Worm (Caenorhabditis elegans): ENCODE data around the gene imp-2.

The imp-2 gene

DNA sequence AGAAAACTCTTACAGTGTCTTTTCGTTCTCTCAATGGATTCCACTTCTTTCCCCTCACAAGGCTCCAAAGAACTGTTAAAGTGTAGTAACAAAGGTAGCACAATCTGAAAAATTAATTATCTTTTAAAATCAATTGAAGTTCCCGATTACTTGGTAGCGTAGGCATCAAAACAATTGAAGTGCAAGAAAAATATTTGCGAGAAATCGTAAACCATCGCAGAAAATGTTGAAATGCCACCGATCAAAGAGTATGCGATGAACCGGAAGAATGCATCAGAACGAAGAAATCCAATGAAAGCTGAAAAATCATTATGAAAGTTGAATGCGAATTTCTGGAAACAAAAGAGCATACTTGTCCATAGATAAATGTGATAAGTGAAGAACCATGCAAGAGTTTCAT lies 27.8 kb upstream of the imp-2 start:
- TF ChIP-seq nhr-12 (tag; optimal IDR thresholded peaks at IDR 0.05) (no peak), lin-15B (tag; optimal IDR thresholded peaks at IDR 0.05) (no peak), zag-1 (tag; optimal IDR thresholded peaks at IDR 0.05) (no peak), elt-1 (tag; optimal IDR thresholded peaks at IDR 0.05) (no peak), egl-27 (tag; optimal IDR thresholded peaks at IDR 0.05) (no peak), R02D3.7 (tag; optimal IDR thresholded peaks at IDR 0.05) (no peak), egl-5 (tag; optimal IDR thresholded peaks at IDR 0.05) (no peak), ZK546.5 (tag; optimal IDR thresholded peaks at IDR 0.05) (no peak), nhr-67 (tag; optimal IDR thresholded peaks at IDR 0.05) (no peak), jun-1 (tag; optimal IDR thresholded peaks at IDR 0.05) (no peak), fos-1 (tag; optimal IDR thresholded peaks at IDR 0.05) (no peak), ztf-4 (tag; optimal IDR thresholded peaks at IDR 0.05) (no peak)

DNA sequence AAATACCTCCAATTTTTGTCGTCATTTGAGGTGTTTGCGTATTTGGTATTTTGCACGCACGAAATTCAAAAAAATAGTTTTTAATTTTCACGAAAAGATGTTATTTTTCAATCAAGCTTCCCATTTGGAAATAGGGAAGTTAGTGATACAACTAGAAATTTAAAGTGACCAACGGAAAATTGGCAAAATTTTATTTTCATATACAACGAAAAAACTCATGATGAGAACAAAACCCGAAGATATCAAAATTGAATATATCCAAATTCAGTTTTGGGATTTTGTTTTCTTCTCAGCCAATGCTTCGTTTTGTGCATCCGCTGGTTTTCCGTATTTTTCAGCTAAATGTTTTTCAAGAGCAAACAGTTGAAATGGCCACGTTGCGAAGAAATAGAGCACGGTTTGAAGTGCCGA lies 27.2 kb upstream of the imp-2 start:
- TF ChIP-seq elt-1 (tag; optimal IDR thresholded peaks at IDR 0.05) (no peak), eor-1 (tag; optimal IDR thresholded peaks at IDR 0.05) (no peak), unc-39 (tag; optimal IDR thresholded peaks at IDR 0.05) (no peak), pqm-1 (tag; optimal IDR thresholded peaks at IDR 0.05) (no peak), egl-5 (tag; optimal IDR thresholded peaks at IDR 0.05) (no peak), nhr-67 (tag; optimal IDR thresholded peaks at IDR 0.05) (no peak), ZK546.5 (tag; optimal IDR thresholded peaks at IDR 0.05) (no peak), nhr-77 (tag; optimal IDR thresholded peaks at IDR 0.05) (no peak)

DNA sequence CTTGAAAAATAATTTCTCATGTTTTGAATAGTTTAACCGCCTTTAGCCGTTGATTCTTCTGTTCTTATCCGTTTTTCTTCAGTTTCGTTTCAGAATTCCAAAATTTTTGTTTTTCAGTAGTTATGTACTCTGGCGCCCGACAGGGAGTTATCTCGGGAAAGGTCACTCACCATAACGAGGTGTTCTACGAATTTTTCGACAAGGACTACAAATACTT lies 24.4 kb upstream of the imp-2 start, which contains the start of gene F01G4.4:
Gene F01G4.4 (plus strand): TSS at position 118 of the 217 bp plus-strand sequence.
- TF ChIP-seq R02D3.7 (tag; optimal IDR thresholded peaks at IDR 0.05) (no peak), zag-1 (tag; optimal IDR thresholded peaks at IDR 0.05) (no peak), unc-39 (tag; optimal IDR thresholded peaks at IDR 0.05) (no peak), nfya-1 (tag; optimal IDR thresholded peaks at IDR 0.05; ENCODE audit: insufficient read depth) (no peak), nhr-237 (tag; optimal IDR thresholded peaks at IDR 0.05) (no peak), tbx-2 (tag; optimal IDR thresholded peaks at IDR 0.05) (no peak)

DNA sequence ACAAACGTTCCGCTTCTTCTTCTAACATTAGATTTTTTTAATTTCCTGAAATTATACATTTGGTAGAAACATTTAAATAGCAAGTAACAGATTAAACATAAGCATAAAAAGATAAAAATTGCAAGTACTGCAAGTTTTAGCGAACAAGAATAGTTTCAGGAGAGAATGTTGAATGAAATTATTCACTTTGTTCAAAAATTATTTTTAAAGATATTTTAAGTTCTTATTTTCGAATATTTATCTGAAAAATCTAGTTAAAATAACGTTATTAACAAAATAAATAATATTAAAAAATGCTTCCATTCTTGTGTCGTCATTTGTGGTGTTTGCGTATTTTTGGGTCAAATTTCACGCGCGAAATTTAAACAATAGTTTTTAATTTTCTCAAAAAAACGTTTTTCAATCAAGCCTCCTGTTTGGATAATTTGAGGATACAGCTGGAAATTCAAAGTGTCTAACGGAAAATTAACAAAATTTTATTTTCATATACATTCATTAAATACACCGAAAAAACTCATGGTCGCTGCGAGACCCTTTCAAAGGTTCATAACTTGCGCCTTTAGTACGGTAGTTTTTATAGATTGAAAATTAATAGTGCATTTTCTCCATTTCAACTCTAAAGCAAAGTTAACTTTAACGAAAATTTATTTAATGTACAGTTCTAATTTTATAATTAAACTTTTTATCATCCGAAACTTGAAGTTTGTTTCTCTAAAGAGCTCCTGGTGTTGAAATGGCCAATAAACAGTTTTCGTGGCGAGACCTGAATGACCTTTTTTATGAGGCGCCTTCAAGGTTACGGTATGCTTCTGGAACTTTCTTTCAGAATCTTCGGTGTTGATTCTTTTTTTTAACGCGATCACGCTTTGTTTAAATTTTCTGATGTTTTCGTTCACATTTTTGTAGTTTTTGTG lies 23.9 kb upstream of the imp-2 start, which contains the start of gene skih-2:
Gene skih-2 (minus strand): TSS at position 51 of the 914 bp plus-strand sequence.
- TF ChIP-seq nhr-23 (tag; optimal IDR thresholded peaks at IDR 0.05) (peak; percentile 33), pha-4 (tag; optimal IDR thresholded peaks at IDR 0.05) (peak; percentile 73), unc-39 (tag; optimal IDR thresholded peaks at IDR 0.05) (no peak), R02D3.7 (tag; optimal IDR thresholded peaks at IDR 0.05) (no peak), egl-5 (tag; optimal IDR thresholded peaks at IDR 0.05) (no peak), nfya-1 (tag; optimal IDR thresholded peaks at IDR 0.05; ENCODE audit: insufficient read depth) (peak; percentile 62), nhr-28 (tag; optimal IDR thresholded peaks at IDR 0.05) (no peak), nhr-12 (tag; optimal IDR thresholded peaks at IDR 0.05) (no peak), nhr-43 (tag; optimal IDR thresholded peaks at IDR 0.05; ENCODE audit: poor library complexity, severe bottlenecking) (no peak), unc-62 (GFP tag; optimal IDR thresholded peaks at IDR 0.05) (no peak), aly-2 (tag; optimal IDR thresholded peaks at IDR 0.05) (no peak), nhr-25 (tag; optimal IDR thresholded peaks at IDR 0.05) (peak; percentile 14), lin-15B (tag; optimal IDR thresholded peaks at IDR 0.05) (peak; percentile 28), elt-2 (tag; optimal IDR thresholded peaks at IDR 0.05) (no peak), ztf-11 (tag; optimal IDR thresholded peaks at IDR 0.05) (no peak)

DNA sequence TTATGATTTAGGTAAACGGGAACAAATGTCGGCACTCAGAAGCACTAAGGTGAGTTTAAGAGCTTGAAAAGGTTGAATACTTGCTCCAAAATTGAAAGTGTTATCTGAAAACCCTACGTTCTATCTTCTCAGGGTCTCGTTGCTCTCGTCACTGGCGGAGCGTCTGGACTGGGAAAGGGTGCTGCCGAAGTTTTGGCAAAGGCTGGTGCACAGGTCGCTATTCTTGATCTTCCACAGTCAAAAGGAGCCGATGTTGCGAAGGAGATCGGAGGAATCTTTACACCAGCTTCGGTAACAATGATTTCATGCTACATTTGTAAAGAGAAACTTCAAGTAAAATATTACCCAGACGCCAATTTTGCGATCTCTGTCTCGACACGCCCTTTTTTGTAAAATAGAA lies 12.6 kb upstream of the imp-2 start, which contains the start of gene ard-1:
Gene ard-1 (plus strand): TSS at position 12 of the 400 bp plus-strand sequence.
- TF ChIP-seq lin-39 (tag; optimal IDR thresholded peaks at IDR 0.05) = no peak
- no peak for TF ChIP-seq sea-2 (GFP tag; optimal IDR thresholded peaks at IDR 0.05)
- no peak for TF ChIP-seq nhr-43 (tag; optimal IDR thresholded peaks at IDR 0.05; ENCODE audit: poor library complexity, severe bottlenecking)
- no peak for TF ChIP-seq elt-3 (tag; optimal IDR thresholded peaks at IDR 0.05)
- no peak for TF ChIP-seq elt-1 (tag; optimal IDR thresholded peaks at IDR 0.05)
- TF ChIP-seq skn-1 (tag; optimal IDR thresholded peaks at IDR 0.05) = no peak
- TF ChIP-seq pqm-1 (tag; optimal IDR thresholded peaks at IDR 0.05) = no peak
- TF ChIP-seq elt-2 (tag; optimal IDR thresholded peaks at IDR 0.05) = no peak
- TF ChIP-seq zag-1 (tag; optimal IDR thresholded peaks at IDR 0.05) = no peak
- TF ChIP-seq ceh-28 (tag; optimal IDR thresholded peaks at IDR 0.05) = no peak
- no peak for TF ChIP-seq lin-15B (tag; optimal IDR thresholded peaks at IDR 0.05)
- TF ChIP-seq snpc-4 (tag; optimal IDR thresholded peaks at IDR 0.05) = no peak
- no peak for TF ChIP-seq R02D3.7 (tag; optimal IDR thresholded peaks at IDR 0.05)
